Fruit fly (Drosophila melanogaster): ENCODE measurements around the gene CG32176.

CG32176 gene

DNA sequence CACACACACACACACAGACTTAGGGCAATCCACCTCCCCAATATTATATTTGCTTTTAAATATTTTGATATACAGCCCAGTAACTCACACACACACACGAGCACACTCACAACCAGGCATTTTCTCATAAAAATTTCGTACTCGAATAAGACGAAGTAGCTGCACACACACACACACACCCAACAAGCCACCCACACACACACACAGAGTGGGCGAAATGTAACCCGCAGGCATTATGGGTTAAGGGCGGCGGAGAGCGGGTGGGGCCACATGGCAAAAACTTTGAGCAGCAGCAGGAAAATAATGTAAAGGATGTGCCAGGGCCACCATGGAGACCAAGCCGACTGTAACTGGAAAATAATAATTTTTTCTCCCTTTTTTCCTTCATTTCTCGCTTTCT, 7.9 kb downstream of the CG32176 start:
- TF ChIP-seq psq (GFP tag; optimal IDR thresholded peaks at IDR 0.05) = no peak
- TF ChIP-seq Dfd (GFP tag; optimal IDR thresholded peaks at IDR 0.05) = peak; percentile 72

DNA sequence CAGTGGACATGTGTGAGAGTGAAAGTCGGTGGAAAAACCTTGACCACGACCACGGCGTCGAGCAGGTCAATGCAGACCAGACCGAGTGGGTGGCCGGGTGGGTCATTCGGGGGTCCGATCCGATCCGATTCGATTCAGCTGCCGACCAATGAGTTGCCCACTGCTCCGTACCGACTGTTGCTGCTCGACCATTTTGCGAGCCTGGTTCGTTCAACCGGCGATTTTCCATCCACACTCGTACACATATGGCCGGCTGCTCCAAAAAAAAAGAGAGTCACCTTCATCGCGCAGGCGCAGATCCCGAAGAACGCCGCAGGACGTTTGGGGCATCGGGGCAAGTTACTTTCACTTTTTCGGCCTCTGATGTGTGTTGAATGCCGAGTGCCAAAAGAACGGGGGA, 10.9 kb downstream of the CG32176 start:
- TF ChIP-seq dl (GFP tag; optimal IDR thresholded peaks at IDR 0.05; ENCODE audit: insufficient read depth in 1 of 2, partially characterized antibody in 2 of 2) (no peak), sage (GFP tag; optimal IDR thresholded peaks at IDR 0.05) (no peak), Hr78 (GFP tag; optimal IDR thresholded peaks at IDR 0.05) (no peak), ey (GFP tag; optimal IDR thresholded peaks at IDR 0.05) (no peak), CG32264 (GFP tag; optimal IDR thresholded peaks at IDR 0.05) (no peak), foxo (GFP tag; optimal IDR thresholded peaks at IDR 0.05) (no peak), usp (GFP tag; optimal IDR thresholded peaks at IDR 0.05) (no peak), OdsH (GFP tag; optimal IDR thresholded peaks at IDR 0.05) (no peak), Sp1 (GFP tag; optimal IDR thresholded peaks at IDR 0.05) (no peak), tai (GFP tag; optimal IDR thresholded peaks at IDR 0.05) (no peak), h (GFP tag; optimal IDR thresholded peaks at IDR 0.05) (no peak), sv (GFP tag; optimal IDR thresholded peaks at IDR 0.05) (no peak), GATAd (GFP tag; optimal IDR thresholded peaks at IDR 0.05) (no peak), CG9705 (GFP tag; optimal IDR thresholded peaks at IDR 0.05) (no peak), Abd-B (GFP tag; optimal IDR thresholded peaks at IDR 0.05) (no peak), pan (optimal IDR thresholded peaks at IDR 0.05) (no peak), rgr (GFP tag; optimal IDR thresholded peaks at IDR 0.05) (no peak), Rel (GFP tag; optimal IDR thresholded peaks at IDR 0.05) (no peak), Rel (tag; optimal IDR thresholded peaks at IDR 0.05) (no peak), jim (GFP tag; optimal IDR thresholded peaks at IDR 0.05) (no peak), Mio (GFP tag; optimal IDR thresholded peaks at IDR 0.05) (no peak)

DNA sequence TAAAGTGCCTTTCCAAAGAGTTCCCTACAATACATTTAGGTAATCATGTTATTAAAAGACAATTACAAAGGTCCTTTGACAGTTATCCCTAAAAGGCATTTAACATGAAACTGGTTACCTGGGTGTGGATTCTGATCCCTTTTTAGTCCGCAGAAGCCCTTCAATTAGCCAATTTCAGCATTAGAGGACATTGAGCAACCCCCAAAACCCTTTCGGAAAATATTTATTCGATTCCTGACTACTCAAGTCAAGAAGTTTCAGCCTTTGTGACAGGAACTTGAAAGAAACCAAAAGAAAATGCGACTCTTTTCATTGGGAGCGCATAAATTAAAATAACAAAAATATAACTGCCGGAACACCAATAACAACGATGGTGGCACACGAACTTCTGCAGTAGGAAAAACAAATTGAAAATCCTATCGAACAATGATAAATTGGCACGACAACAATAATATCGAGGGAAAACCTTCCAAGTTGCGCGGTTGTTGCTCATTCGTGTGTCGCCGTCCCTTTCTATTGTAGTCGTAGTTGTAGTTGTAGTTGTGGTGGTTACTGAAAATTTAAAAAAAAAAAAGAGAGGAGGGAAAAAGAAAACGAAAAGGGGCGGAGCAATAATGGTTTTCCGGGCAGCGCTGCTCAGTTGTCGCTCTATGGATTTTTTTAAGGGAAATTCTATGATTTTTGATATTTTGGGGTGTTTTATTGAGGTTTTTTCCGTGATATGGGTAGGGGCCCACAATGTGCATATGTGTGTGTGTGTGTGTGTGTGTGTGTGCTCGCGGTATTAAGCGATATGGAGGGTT, 12.2 kb downstream of the CG32176 start:
- TF ChIP-seq Dfd (GFP tag; optimal IDR thresholded peaks at IDR 0.05) = peak; percentile 82
- no peak for TF ChIP-seq OdsH (GFP tag; optimal IDR thresholded peaks at IDR 0.05)
- no peak for TF ChIP-seq CG9705 (GFP tag; optimal IDR thresholded peaks at IDR 0.05)
- no peak for TF ChIP-seq jim (GFP tag; optimal IDR thresholded peaks at IDR 0.05)
- TF ChIP-seq lola (GFP tag; optimal IDR thresholded peaks at IDR 0.05) = no peak

DNA sequence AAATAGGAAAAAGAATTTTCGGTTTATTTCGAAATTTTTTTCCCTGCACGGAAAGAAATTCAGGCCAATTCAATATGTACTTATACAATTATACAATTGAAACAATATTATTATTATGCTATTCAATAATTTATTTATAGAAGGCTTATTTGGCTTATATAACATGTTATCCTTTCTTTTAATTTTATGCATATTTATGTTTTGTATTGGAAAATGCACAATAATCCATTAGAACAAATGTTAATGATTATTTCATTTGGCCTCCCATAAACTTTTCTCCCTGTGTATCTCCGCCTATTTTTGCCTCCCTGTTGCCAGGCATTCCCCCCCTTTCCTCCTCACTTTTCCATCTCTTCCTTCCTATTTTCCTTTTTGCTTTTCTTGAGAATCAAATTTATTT, 14.2 kb downstream of the CG32176 start:
- TF ChIP-seq dl (GFP tag; optimal IDR thresholded peaks at IDR 0.05; ENCODE audit: insufficient read depth in 1 of 2, partially characterized antibody in 2 of 2) (no peak), h (GFP tag; optimal IDR thresholded peaks at IDR 0.05) (no peak), dsf (GFP tag; optimal IDR thresholded peaks at IDR 0.05; ENCODE audit: borderline replicate concordance) (no peak), Hr83 (GFP tag; optimal IDR thresholded peaks at IDR 0.05; ENCODE audit: poor library complexity, severe bottlenecking) (no peak), sv (GFP tag; optimal IDR thresholded peaks at IDR 0.05) (no peak), lola (GFP tag; optimal IDR thresholded peaks at IDR 0.05) (no peak), CG9705 (GFP tag; optimal IDR thresholded peaks at IDR 0.05) (no peak), Sp1 (GFP tag; optimal IDR thresholded peaks at IDR 0.05) (no peak), GATAd (GFP tag; optimal IDR thresholded peaks at IDR 0.05) (no peak)

DNA sequence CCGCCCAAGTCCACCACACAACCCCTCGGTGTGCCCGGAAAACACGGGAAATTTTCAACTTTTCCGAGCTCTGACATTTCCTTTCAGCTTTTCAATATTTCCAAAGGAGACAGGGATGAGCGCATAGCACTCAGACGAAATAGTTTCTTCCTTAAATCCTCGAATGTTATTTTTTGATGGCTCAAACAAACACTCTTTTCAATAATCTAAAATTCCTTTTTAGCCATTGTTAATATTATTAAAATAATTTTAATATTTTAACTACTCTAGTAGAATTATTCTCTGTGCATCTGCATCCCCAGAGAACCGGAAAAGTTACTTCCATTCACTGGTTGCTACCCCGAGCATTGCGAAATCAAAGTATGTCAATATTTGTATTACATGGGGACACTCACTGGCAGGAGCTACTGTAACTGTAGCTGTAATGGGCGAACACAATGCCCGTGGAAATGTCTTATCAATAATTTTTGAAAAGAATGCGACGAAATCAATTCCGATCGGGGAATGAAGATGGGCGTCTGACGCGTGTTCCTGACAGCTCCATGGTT, 24.1 kb downstream of the CG32176 start:
- TF ChIP-seq usp (GFP tag; optimal IDR thresholded peaks at IDR 0.05) (no peak), br (GFP tag; optimal IDR thresholded peaks at IDR 0.05) (no peak), tai (GFP tag; optimal IDR thresholded peaks at IDR 0.05) (no peak), sv (GFP tag; optimal IDR thresholded peaks at IDR 0.05) (no peak), Mio (GFP tag; optimal IDR thresholded peaks at IDR 0.05) (no peak)

DNA sequence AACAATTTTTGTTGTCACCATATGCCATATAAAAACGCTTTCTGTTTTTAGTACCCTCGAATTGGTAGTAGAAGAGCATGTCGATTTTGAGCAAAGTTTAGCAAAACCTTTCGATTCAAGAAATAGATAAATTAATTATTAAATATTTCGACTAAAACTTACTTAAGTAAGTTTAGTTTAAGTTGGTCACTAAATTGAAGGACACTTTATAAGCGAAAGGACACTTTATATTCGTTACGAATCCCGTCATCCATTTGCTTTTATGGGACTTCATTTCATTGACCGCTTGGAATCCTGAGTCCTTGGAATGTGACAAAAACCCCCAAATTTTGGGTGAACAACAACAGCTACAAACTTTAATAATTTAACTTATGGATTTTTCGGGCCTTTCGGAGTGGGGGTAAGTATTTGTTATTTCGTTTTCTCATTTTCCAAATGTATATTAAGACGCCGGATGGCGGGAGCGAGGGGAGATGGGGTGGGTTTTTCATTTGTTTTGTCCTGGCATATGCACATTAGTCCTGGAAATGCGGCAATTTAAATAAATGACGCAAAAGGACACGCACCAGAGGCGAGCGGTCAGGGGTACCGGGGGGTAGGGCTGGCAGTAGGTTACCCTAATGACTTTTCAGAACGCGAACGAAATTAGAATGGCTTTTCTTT, 25.3 kb downstream of the CG32176 start:
- TF ChIP-seq CG9705 (GFP tag; optimal IDR thresholded peaks at IDR 0.05) (no peak), woc (GFP tag; optimal IDR thresholded peaks at IDR 0.05) (no peak), OdsH (GFP tag; optimal IDR thresholded peaks at IDR 0.05) (no peak), Dfd (GFP tag; optimal IDR thresholded peaks at IDR 0.05) (no peak)

All from whole organism, wandering third instar larva.